Fruit fly (Drosophila melanogaster) whole organism, embryonic: ENCODE results near the gene Naxd.

Experiments
- ATbp ChIP-seq: fragments of 200-800 bp; sonication (Bioruptor generic); optimal IDR thresholded peaks from 2 replicates; lab custom pipeline; 2017; ENCODE audit warnings: missing biosample characterization, mild to moderate bottlenecking, missing genetic modification characterization, missing genetic modification reagents
- Ada2b ChIP-seq: fragments of 200-800 bp; sonication (Bioruptor generic); IDR thresholded peaks from 2 replicates; pipeline ENCODE4 v1.3.6; 2022; ENCODE audit warnings: missing biosample characterization, missing genetic modification characterization
- Atf3 ChIP-seq: fragments of 200-800 bp; sonication (Bioruptor generic); optimal IDR thresholded peaks from 3 replicates; lab custom pipeline; 2016; ENCODE audit warnings: missing biosample characterization, missing genetic modification characterization
- CG10209 ChIP-seq: fragments of 200-800 bp; sonication (Bioruptor generic); optimal IDR thresholded peaks from 3 replicates; lab custom pipeline; 2017; ENCODE audit warnings: missing biosample characterization, mild to moderate bottlenecking, missing genetic modification characterization, missing genetic modification reagents
- CG11247 ChIP-seq: fragments of 200-800 bp; sonication (Bioruptor generic); IDR thresholded peaks from 2 replicates; pipeline ENCODE4 v1.3.6; 2022; ENCODE audit warnings: missing biosample characterization, missing genetic modification characterization
- CG11723 ChIP-seq: fragments of 200-800 bp; sonication (Bioruptor generic); optimal IDR thresholded peaks from 2 replicates; lab custom pipeline; 2017; ENCODE audit warnings: missing biosample characterization, mild to moderate bottlenecking, missing genetic modification characterization
- CG1233 ChIP-seq: fragments of 200-800 bp; sonication (Bioruptor generic); optimal IDR thresholded peaks from 4 replicates; lab custom pipeline; 2018; ENCODE audit warnings: missing biosample characterization, mild to moderate bottlenecking, missing genetic modification characterization
- CG16863 ChIP-seq: fragments of 200-800 bp; sonication (Bioruptor generic); optimal IDR thresholded peaks from 3 replicates; lab custom pipeline; 2016; ENCODE audit warnings: missing biosample characterization, missing genetic modification characterization
- CG17802 ChIP-seq: fragments of 200-800 bp; sonication (Bioruptor generic); optimal IDR thresholded peaks from 2 replicates; lab custom pipeline; 2018; ENCODE audit warnings: missing biosample characterization, mild to moderate bottlenecking, missing genetic modification characterization, moderate library complexity
- CG18619 ChIP-seq: fragments of 200-800 bp; sonication (Bioruptor generic); optimal IDR thresholded peaks from 3 replicates; lab custom pipeline; 2017; ENCODE audit warnings: missing biosample characterization, mild to moderate bottlenecking, missing genetic modification characterization
- CG31441 ChIP-seq: fragments of 200-800 bp; sonication (Bioruptor generic); IDR thresholded peaks from 2 replicates; pipeline ENCODE4 v1.3.6; 2022; ENCODE audit warnings: missing biosample characterization, missing genetic modification characterization
- CG3163 ChIP-seq: fragments of 200-800 bp; sonication (Bioruptor generic); optimal IDR thresholded peaks from 3 replicates; lab custom pipeline; 2016; ENCODE audit warnings: missing biosample characterization, missing genetic modification characterization
- CG3281 ChIP-seq: fragments of 200-800 bp; sonication (Bioruptor generic); optimal IDR thresholded peaks from 3 replicates; lab custom pipeline; 2017; ENCODE audit warnings: missing biosample characterization, mild to moderate bottlenecking, missing genetic modification characterization
- CG34376 ChIP-seq: fragments of 200-800 bp; sonication (Bioruptor generic); optimal IDR thresholded peaks from 2 replicates; lab custom pipeline; 2018; ENCODE audit warnings: missing biosample characterization, mild to moderate bottlenecking, missing genetic modification characterization
- CG4617 ChIP-seq: fragments of 200-800 bp; sonication (Bioruptor generic); optimal IDR thresholded peaks from 3 replicates; lab custom pipeline; 2016; ENCODE audit warnings: missing biosample characterization, missing genetic modification characterization, borderline replicate concordance
- CG4820 ChIP-seq: fragments of 200-800 bp; sonication (Bioruptor generic); optimal IDR thresholded peaks from 3 replicates; lab custom pipeline; 2016; ENCODE audit warnings: missing biosample characterization, missing genetic modification characterization
- CG6254 ChIP-seq: fragments of 200-800 bp; sonication (Bioruptor generic); optimal IDR thresholded peaks from 3 replicates; lab custom pipeline; 2017; ENCODE audit warnings: mild to moderate bottlenecking, missing biosample characterization, missing genetic modification reagents, missing genetic modification characterization
- CG6683 ChIP-seq: fragments of 200-800 bp; sonication (Bioruptor generic); optimal IDR thresholded peaks from 2 replicates; lab custom pipeline; 2017; ENCODE audit warnings: missing biosample characterization, mild to moderate bottlenecking, missing genetic modification characterization, missing genetic modification reagents
- CG7271 ChIP-seq: fragments of 200-800 bp; sonication (Bioruptor generic); optimal IDR thresholded peaks from 2 replicates; lab custom pipeline; 2018; ENCODE audit warnings: missing biosample characterization, mild to moderate bottlenecking, missing genetic modification characterization, moderate library complexity
- CG7357 ChIP-seq: fragments of 200-800 bp; sonication (Bioruptor generic); IDR thresholded peaks from 3 replicates; pipeline ENCODE4 v1.3.6; 2022; ENCODE audit warnings: missing biosample characterization, missing genetic modification characterization
- CG7839 ChIP-seq: fragments of 200-800 bp; sonication (Bioruptor generic); optimal IDR thresholded peaks from 3 replicates; lab custom pipeline; 2018; ENCODE audit warnings: missing biosample characterization, mild to moderate bottlenecking, missing genetic modification characterization, moderate library complexity
- CG7987 ChIP-seq: fragments of 200-800 bp; sonication (Bioruptor generic); optimal IDR thresholded peaks from 2 replicates; lab custom pipeline; 2018; ENCODE audit warnings: missing biosample characterization, mild to moderate bottlenecking, missing genetic modification characterization, moderate library complexity
- CG8089 ChIP-seq: fragments of 200-800 bp; sonication (Bioruptor generic); optimal IDR thresholded peaks from 3 replicates; lab custom pipeline; 2016; ENCODE audit warnings: missing biosample characterization, missing genetic modification characterization
- Drgx ChIP-seq: fragments of 200-800 bp; sonication (Bioruptor generic); IDR thresholded peaks from 2 replicates; pipeline ENCODE4 v1.3.6; 2022; ENCODE audit warnings: missing biosample characterization, missing genetic modification characterization
- E2f1 ChIP-seq: fragments of 200-800 bp; sonication (Bioruptor generic); IDR thresholded peaks from 2 replicates; pipeline ENCODE4 v1.3.6; 2022; ENCODE audit warnings: missing biosample characterization, missing genetic modification characterization
- Elba2 ChIP-seq: fragments of 200-800 bp; sonication (Bioruptor generic); optimal IDR thresholded peaks from 3 replicates; lab custom pipeline; 2016; ENCODE audit warnings: missing biosample characterization, missing genetic modification characterization
- Gsc ChIP-seq: fragments of 200-800 bp; sonication (Bioruptor generic); IDR thresholded peaks from 2 replicates; pipeline ENCODE4 v1.3.6; 2022; ENCODE audit warnings: missing biosample characterization, missing genetic modification characterization
- Jarid2 ChIP-seq: fragments of 200-800 bp; sonication (Bioruptor generic); optimal IDR thresholded peaks from 3 replicates; lab custom pipeline; 2017; ENCODE audit warnings: mild to moderate bottlenecking, missing biosample characterization, missing genetic modification reagents, missing genetic modification characterization
- Kr ChIP-seq: fragments of 200-800 bp; sonication (Bioruptor generic); optimal IDR thresholded peaks from 2 replicates; lab custom pipeline; 2017; ENCODE audit warnings: missing biosample characterization, mild to moderate bottlenecking, missing genetic modification characterization
- NK7.1 ChIP-seq: fragments of 200-800 bp; sonication (Bioruptor generic); optimal IDR thresholded peaks from 3 replicates; lab custom pipeline; 2016; ENCODE audit warnings: missing biosample characterization, missing genetic modification characterization
- NfI ChIP-seq: fragments of 200-800 bp; sonication (Bioruptor generic); optimal IDR thresholded peaks from 3 replicates; lab custom pipeline; 2018; ENCODE audit warnings: missing biosample characterization, mild to moderate bottlenecking, missing genetic modification characterization, moderate library complexity
- Poxn ChIP-seq: fragments of 200-800 bp; sonication (Bioruptor generic); IDR thresholded peaks from 2 replicates; pipeline ENCODE4 v1.3.6; 2022; ENCODE audit warnings: missing biosample characterization, missing genetic modification characterization
- Ravus ChIP-seq: fragments of 200-800 bp; sonication (Bioruptor generic); IDR thresholded peaks from 2 replicates; pipeline ENCODE4 v1.3.6; 2022; ENCODE audit warnings: missing biosample characterization, missing genetic modification characterization
- ab ChIP-seq: fragments of 200-800 bp; sonication (Bioruptor generic); optimal IDR thresholded peaks from 2 replicates; lab custom pipeline; 2016; ENCODE audit warnings: missing biosample characterization, missing genetic modification characterization
- btn ChIP-seq: fragments of 200-800 bp; sonication (Bioruptor generic); optimal IDR thresholded peaks from 2 replicates; lab custom pipeline; 2016; ENCODE audit warnings: missing biosample characterization, missing genetic modification characterization
- crc ChIP-seq: fragments of 200-800 bp; sonication (Bioruptor generic); optimal IDR thresholded peaks from 2 replicates; lab custom pipeline; 2016; ENCODE audit warnings: missing biosample characterization, missing genetic modification characterization
- danr ChIP-seq: fragments of 200-800 bp; sonication (Bioruptor generic); IDR thresholded peaks from 2 replicates; pipeline ENCODE4 v1.3.6; 2022; ENCODE audit warnings: missing biosample characterization, missing genetic modification characterization
- dimm ChIP-seq: fragments of 200-800 bp; sonication (Bioruptor generic); IDR thresholded peaks from 2 replicates; pipeline ENCODE4 v1.3.6; 2022; ENCODE audit warnings: missing biosample characterization, missing genetic modification characterization
- disco-r ChIP-seq: fragments of 200-800 bp; sonication (Bioruptor generic); optimal IDR thresholded peaks from 2 replicates; lab custom pipeline; 2016; ENCODE audit warnings: missing biosample characterization, missing genetic modification characterization
- dpn ChIP-seq, 2 experiments: fragments of 200-800 bp; sonication (Bioruptor generic); optimal IDR thresholded peaks; 3 replicates each; lab custom pipeline; 2016; ENCODE audit warnings: missing biosample characterization in 2 of 2, missing genetic modification characterization in 2 of 2
- fd64A ChIP-seq: fragments of 200-800 bp; sonication (Bioruptor generic); optimal IDR thresholded peaks from 3 replicates; lab custom pipeline; 2018; ENCODE audit warnings: missing biosample characterization, mild to moderate bottlenecking, missing genetic modification characterization
- gfzf ChIP-seq: fragments of 200-800 bp; sonication (Bioruptor generic); optimal IDR thresholded peaks from 2 replicates; lab custom pipeline; 2016; ENCODE audit warnings: missing biosample characterization, mild to moderate bottlenecking, missing genetic modification characterization, moderate library complexity
- gsb ChIP-seq: fragments of 200-800 bp; sonication (Bioruptor generic); IDR thresholded peaks from 2 replicates; pipeline ENCODE4 v1.3.6; 2022; ENCODE audit warnings: missing biosample characterization, missing genetic modification characterization
- hbn ChIP-seq: fragments of 200-800 bp; sonication (Bioruptor generic); IDR thresholded peaks from 2 replicates; pipeline ENCODE4 v1.3.6; 2022; ENCODE audit warnings: missing biosample characterization, missing genetic modification characterization; ENCODE audit not compliant: partially characterized antibody
- lbe ChIP-seq: fragments of 200-800 bp; sonication (Bioruptor generic); optimal IDR thresholded peaks from 2 replicates; lab custom pipeline; 2016; ENCODE audit warnings: missing biosample characterization, mild to moderate bottlenecking, missing genetic modification characterization
- onecut ChIP-seq: fragments of 200-800 bp; sonication (Bioruptor generic); IDR thresholded peaks from 2 replicates; pipeline ENCODE4 v1.3.6; 2022; ENCODE audit warnings: missing biosample characterization, missing genetic modification characterization
- row ChIP-seq: fragments of 200-800 bp; sonication (Bioruptor generic); IDR thresholded peaks from 3 replicates; pipeline ENCODE4 v1.3.6; 2022; ENCODE audit warnings: missing biosample characterization, missing genetic modification characterization
- sd ChIP-seq: fragments of 200-800 bp; sonication (Bioruptor generic); optimal IDR thresholded peaks from 3 replicates; lab custom pipeline; 2018; ENCODE audit warnings: missing biosample characterization, mild to moderate bottlenecking, missing genetic modification characterization, moderate library complexity
- sqz ChIP-seq: fragments of 200-800 bp; sonication (Bioruptor generic); optimal IDR thresholded peaks from 3 replicates; lab custom pipeline; 2018; ENCODE audit warnings: missing biosample characterization, mild to moderate bottlenecking, missing genetic modification characterization
- trh ChIP-seq: fragments of 200-800 bp; sonication (Bioruptor generic); optimal IDR thresholded peaks from 2 replicates; lab custom pipeline; 2016; ENCODE audit warnings: missing biosample characterization, missing genetic modification characterization
- zen ChIP-seq: fragments of 200-800 bp; sonication (Bioruptor generic); optimal IDR thresholded peaks from 3 replicates; lab custom pipeline; 2018; ENCODE audit warnings: missing biosample characterization, mild to moderate bottlenecking, missing genetic modification characterization, moderate library complexity

Gene Naxd

dm6 chr3L:19085688-19086363 is 11.7 kb downstream of the Naxd start (continued):
- TF ChIP-seq dpn (GFP tag; optimal IDR thresholded peaks at IDR 0.05; lab: Kevin White, UChicago) (no peak), gfzf (no peak), CG7839 (tag; lab: Kevin White, UChicago) (no peak), CG31441 (no peak), Atf3 (GFP tag; lab: Kevin White, UChicago) (no peak), fd64A (GFP tag; lab: Kevin White, UChicago) (no peak), CG34376 (GFP tag; lab: Kevin White, UChicago) (no peak), CG6683 (GFP tag; lab: Kevin White, UChicago) (no peak), CG3281 (GFP tag; lab: Kevin White, UChicago) (no peak), sqz (GFP tag; lab: Kevin White, UChicago) (peak; percentile 82), CG7987 (GFP tag; lab: Kevin White, UChicago) (no peak), btn (no peak), Ada2b (no peak), crc (GFP tag; lab: Kevin White, UChicago) (no peak), Jarid2 (GFP tag; lab: Kevin White, UChicago) (peak; percentile 93), ab (GFP tag; lab: Kevin White, UChicago) (no peak), Poxn (no peak), Ravus (no peak), hbn (no peak), dimm (GFP tag; lab: Robert Waterston, UW) (no peak), CG1233 (GFP tag; lab: Kevin White, UChicago) (no peak), onecut (GFP tag; lab: Robert Waterston, UW) (no peak), Drgx (no peak), Gsc (GFP tag; lab: Robert Waterston, UW) (no peak), CG3163 (GFP tag; lab: Kevin White, UChicago) (no peak), CG4820 (GFP tag; lab: Kevin White, UChicago) (no peak), ATbp (GFP tag; lab: Kevin White, UChicago) (no peak), E2f1 (GFP tag; lab: Robert Waterston, UW) (no peak; the same call in 1 of the 2 replicates), disco-r (no peak), CG6254 (GFP tag; lab: Kevin White, UChicago) (no peak), row (no peak), CG4617 (GFP tag; lab: Kevin White, UChicago) (no peak), NK7.1 (GFP tag; lab: Kevin White, UChicago) (no peak), CG16863 (GFP tag; lab: Kevin White, UChicago) (no peak), Elba2 (GFP tag; lab: Kevin White, UChicago) (no peak), gsb (GFP tag; lab: Robert Waterston, UW) (no peak), trh (GFP tag; lab: Kevin White, UChicago) (no peak), NfI (GFP tag; lab: Kevin White, UChicago) (peak; percentile 8), zen (tag; lab: Kevin White, UChicago) (no peak), CG8089 (no peak), CG7271 (tag; lab: Kevin White, UChicago) (no peak), Kr (no peak), sd (peak; percentile 31), CG11247 (GFP tag; lab: Robert Waterston, UW) (no peak), CG17802 (no peak), CG18619 (GFP tag; lab: Kevin White, UChicago) (no peak), CG7357 (GFP tag; lab: Robert Waterston, UW) (no peak), CG10209 (no peak), lbe (GFP tag; lab: Kevin White, UChicago) (no peak), danr (no peak), CG11723 (no peak)
